Fruit fly (Drosophila melanogaster) whole organism, embryonic: ENCODE data around the gene Porin2.

Source experiments
- Adf1 ChIP-seq: fragments of 200-800 bp; sonication (Bioruptor generic); IDR thresholded peaks from 2 replicates; pipeline ENCODE4 v1.3.6; 2022; ENCODE audit warnings: missing biosample characterization, missing genetic modification characterization
- Awh ChIP-seq: fragments of 200-800 bp; sonication (Bioruptor generic); IDR thresholded peaks from 2 replicates; pipeline ENCODE4, ENCODE4 v1.3.6; 2022; ENCODE audit warnings: missing biosample characterization, missing genetic modification characterization
- B-H1 ChIP-seq: fragments of 200-800 bp; sonication (Bioruptor generic); IDR thresholded peaks from 3 replicates; pipeline ENCODE4 v1.3.6; 2022; ENCODE audit warnings: missing biosample characterization, missing genetic modification characterization
- CG10267 ChIP-seq: fragments of 200-800 bp; sonication (Bioruptor generic); optimal IDR thresholded peaks from 2 replicates; lab custom pipeline; 2018; ENCODE audit warnings: missing biosample characterization, mild to moderate bottlenecking, missing genetic modification characterization, moderate library complexity
- CG10321 ChIP-seq: fragments of 200-800 bp; sonication (Bioruptor generic); IDR thresholded peaks from 2 replicates; pipeline ENCODE4 v1.3.6; 2022; ENCODE audit warnings: missing biosample characterization, missing genetic modification characterization
- CG10543 ChIP-seq: fragments of 200-800 bp; sonication (Bioruptor generic); optimal IDR thresholded peaks from 3 replicates; lab custom pipeline; 2017; ENCODE audit warnings: missing biosample characterization, mild to moderate bottlenecking, missing genetic modification characterization, moderate library complexity
- CG11247 ChIP-seq: fragments of 200-800 bp; sonication (Bioruptor generic); IDR thresholded peaks from 2 replicates; pipeline ENCODE4 v1.3.6; 2022; ENCODE audit warnings: missing biosample characterization, missing genetic modification characterization
- CG14014 ChIP-seq: fragments of 200-800 bp; sonication (Bioruptor generic); IDR thresholded peaks from 2 replicates; pipeline ENCODE4 v1.3.6; 2022; ENCODE audit warnings: missing biosample characterization, missing genetic modification characterization
- CG14710 ChIP-seq: fragments of 200-800 bp; sonication (Bioruptor generic); optimal IDR thresholded peaks from 3 replicates; lab custom pipeline; 2019; ENCODE audit warnings: missing biosample characterization, mild to moderate bottlenecking, missing genetic modification characterization, moderate library complexity
- CG15696 ChIP-seq: fragments of 200-800 bp; sonication (Bioruptor generic); optimal IDR thresholded peaks from 2 replicates; lab custom pipeline; 2019; ENCODE audit warnings: missing biosample characterization, mild to moderate bottlenecking, missing genetic modification characterization, moderate library complexity
- CG2129 ChIP-seq: fragments of 200-800 bp; sonication (Bioruptor generic); IDR thresholded peaks from 2 replicates; pipeline ENCODE4 v1.3.6; 2022; ENCODE audit warnings: missing biosample characterization, missing genetic modification characterization; ENCODE audit not compliant: partially characterized antibody
- CG34376 ChIP-seq: fragments of 200-800 bp; sonication (Bioruptor generic); optimal IDR thresholded peaks from 2 replicates; lab custom pipeline; 2018; ENCODE audit warnings: missing biosample characterization, mild to moderate bottlenecking, missing genetic modification characterization
- CG5245 ChIP-seq: fragments of 200-800 bp; sonication (Bioruptor generic); optimal IDR thresholded peaks from 3 replicates; lab custom pipeline; 2016; ENCODE audit warnings: missing biosample characterization, missing genetic modification characterization
- CG6683 ChIP-seq: fragments of 200-800 bp; sonication (Bioruptor generic); optimal IDR thresholded peaks from 2 replicates; lab custom pipeline; 2017; ENCODE audit warnings: missing biosample characterization, mild to moderate bottlenecking, missing genetic modification characterization, missing genetic modification reagents
- CG6791 ChIP-seq: fragments of 200-800 bp; sonication (Bioruptor generic); IDR thresholded peaks from 3 replicates; pipeline ENCODE4 v1.3.6; 2022; ENCODE audit warnings: missing biosample characterization, missing genetic modification characterization; ENCODE audit not compliant: partially characterized antibody
- CG7271 ChIP-seq: fragments of 200-800 bp; sonication (Bioruptor generic); optimal IDR thresholded peaks from 2 replicates; lab custom pipeline; 2018; ENCODE audit warnings: missing biosample characterization, mild to moderate bottlenecking, missing genetic modification characterization, moderate library complexity
- CG7357 ChIP-seq: fragments of 200-800 bp; sonication (Bioruptor generic); IDR thresholded peaks from 3 replicates; pipeline ENCODE4 v1.3.6; 2022; ENCODE audit warnings: missing biosample characterization, missing genetic modification characterization
- CG8478 ChIP-seq: fragments of >200 bp; optimal IDR thresholded peaks from 2 replicates; lab custom pipeline; 2018
- CG9609 ChIP-seq: fragments of 200-800 bp; sonication (Bioruptor generic); optimal IDR thresholded peaks from 3 replicates; lab custom pipeline; 2016; ENCODE audit warnings: missing biosample characterization, missing genetic modification characterization
- Camta ChIP-seq: fragments of 200-800 bp; sonication (Bioruptor generic); optimal IDR thresholded peaks from 2 replicates; lab custom pipeline; 2016; ENCODE audit warnings: missing biosample characterization, missing genetic modification characterization
- Dip2 ChIP-seq: fragments of 200-800 bp; sonication (Bioruptor generic); IDR thresholded peaks from 2 replicates; pipeline ENCODE4 v1.3.6; 2022; ENCODE audit warnings: missing biosample characterization, missing genetic modification characterization
- Dp ChIP-seq: fragments of 200-800 bp; sonication (Bioruptor generic); optimal IDR thresholded peaks from 2 replicates; lab custom pipeline; 2018; ENCODE audit warnings: missing biosample characterization, mild to moderate bottlenecking, missing genetic modification characterization, moderate library complexity
- E2f2 ChIP-seq: fragments of 200-800 bp; sonication (Bioruptor generic); IDR thresholded peaks from 2 replicates; pipeline ENCODE4 v1.3.6; 2022; ENCODE audit warnings: missing biosample characterization, missing genetic modification characterization
- Elba2 ChIP-seq: fragments of 200-800 bp; sonication (Bioruptor generic); optimal IDR thresholded peaks from 3 replicates; lab custom pipeline; 2016; ENCODE audit warnings: missing biosample characterization, missing genetic modification characterization
- MBD-R2 ChIP-seq: fragments of 200-800 bp; sonication (Bioruptor generic); IDR thresholded peaks from 2 replicates; pipeline ENCODE4 v1.3.6; 2022; ENCODE audit warnings: missing biosample characterization, missing genetic modification characterization
- Stat92E ChIP-seq, 3 experiments: fragments of >200 bp in 2 of 3; fragments of 200-800 bp in 1 of 3; sonication (Bioruptor generic) in 1 of 3; optimal IDR thresholded peaks; 2 replicates each; lab custom pipeline; 2017 to 2019; ENCODE audit warnings: missing biosample characterization in 3 of 3, missing genetic modification characterization in 3 of 3, mild to moderate bottlenecking in 1 of 3, moderate library complexity in 1 of 3
- TFAM ChIP-seq: fragments of 200-800 bp; sonication (Bioruptor generic); optimal IDR thresholded peaks from 2 replicates; lab custom pipeline; 2017; ENCODE audit warnings: missing biosample characterization, missing genetic modification characterization, inconsistent platforms
- Taf1 ChIP-seq: fragments of 200-800 bp; sonication (Bioruptor generic); IDR thresholded peaks from 2 replicates; pipeline ENCODE4 v1.3.6; 2022; ENCODE audit warnings: missing biosample characterization, missing genetic modification characterization
- Trl ChIP-seq, 3 experiments: fragments of >200 bp in 2 of 3; fragments of 200-800 bp in 1 of 3; sonication (Bioruptor generic) in 1 of 3; optimal IDR thresholded peaks; 2 replicates in 1 of 3; 3 replicates in 2 of 3; lab custom pipeline; 2016 to 2017; ENCODE audit warnings: missing biosample characterization in 1 of 3, missing genetic modification characterization in 1 of 3
- bigmax ChIP-seq: fragments of 200-800 bp; sonication (Bioruptor generic); optimal IDR thresholded peaks from 2 replicates; lab custom pipeline; 2018; ENCODE audit warnings: missing biosample characterization, mild to moderate bottlenecking, missing genetic modification characterization
- btn ChIP-seq: fragments of 200-800 bp; sonication (Bioruptor generic); optimal IDR thresholded peaks from 2 replicates; lab custom pipeline; 2016; ENCODE audit warnings: missing biosample characterization, missing genetic modification characterization
- cas ChIP-seq: fragments of 200-800 bp; sonication (Bioruptor generic); IDR thresholded peaks from 2 replicates; pipeline ENCODE4 v1.3.6; 2022; ENCODE audit warnings: missing biosample characterization, missing genetic modification characterization
- cato ChIP-seq: fragments of 200-800 bp; sonication (Bioruptor generic); optimal IDR thresholded peaks from 2 replicates; lab custom pipeline; 2016; ENCODE audit warnings: missing biosample characterization, missing genetic modification characterization, borderline replicate concordance
- ci ChIP-seq: fragments of 200-800 bp; sonication (Bioruptor generic); IDR thresholded peaks from 3 replicates; pipeline ENCODE4 v1.3.6; 2022; ENCODE audit warnings: missing biosample characterization, missing genetic modification characterization
- dati ChIP-seq: fragments of 200-800 bp; sonication (Bioruptor generic); IDR thresholded peaks from 2 replicates; pipeline ENCODE4 v1.3.6; 2022; ENCODE audit warnings: missing biosample characterization, missing genetic modification characterization
- exex ChIP-seq: fragments of 200-800 bp; sonication (Bioruptor generic); optimal IDR thresholded peaks from 4 replicates; lab custom pipeline; 2018; ENCODE audit warnings: missing biosample characterization, mild to moderate bottlenecking, missing genetic modification characterization, moderate library complexity
- gsb ChIP-seq: fragments of 200-800 bp; sonication (Bioruptor generic); IDR thresholded peaks from 2 replicates; pipeline ENCODE4 v1.3.6; 2022; ENCODE audit warnings: missing biosample characterization, missing genetic modification characterization
- gsb-n ChIP-seq: fragments of 200-800 bp; sonication (Bioruptor generic); optimal IDR thresholded peaks from 3 replicates; lab custom pipeline; 2018; ENCODE audit warnings: missing biosample characterization, mild to moderate bottlenecking, missing genetic modification characterization
- hkb ChIP-seq, 2 experiments: fragments of 200-800 bp in 1 of 2; fragments of >200 bp in 1 of 2; sonication (Bioruptor generic) in 1 of 2; IDR thresholded peaks in 1 of 2; optimal IDR thresholded peaks in 1 of 2; 2 replicates each; pipeline versions ENCODE4 v1.3.6 to Lab custom; 2017 to 2022; ENCODE audit warnings: missing biosample characterization in 1 of 2, missing genetic modification characterization in 1 of 2
- hth ChIP-seq: fragments of >200 bp; optimal IDR thresholded peaks from 2 replicates; lab custom pipeline; 2017; ENCODE audit warnings: inconsistent platforms
- klu ChIP-seq: fragments of 200-800 bp; sonication (Bioruptor generic); IDR thresholded peaks from 2 replicates; pipeline ENCODE4 v1.3.6; 2022; ENCODE audit warnings: missing biosample characterization, missing genetic modification characterization
- lilli ChIP-seq: fragments of 200-800 bp; sonication (Bioruptor generic); optimal IDR thresholded peaks from 3 replicates; lab custom pipeline; 2016; ENCODE audit warnings: missing biosample characterization, missing genetic modification characterization
- otp ChIP-seq: fragments of 200-800 bp; sonication (Bioruptor generic); IDR thresholded peaks from 3 replicates; pipeline ENCODE4, ENCODE4 v1.3.6; 2022; ENCODE audit warnings: missing biosample characterization, missing genetic modification characterization
- phol ChIP-seq: fragments of 200-800 bp; sonication (Bioruptor generic); optimal IDR thresholded peaks from 3 replicates; lab custom pipeline; 2018; ENCODE audit warnings: missing biosample characterization, mild to moderate bottlenecking, missing genetic modification characterization, moderate library complexity
- psq ChIP-seq: fragments of 200-800 bp; sonication (Bioruptor generic); optimal IDR thresholded peaks from 2 replicates; lab custom pipeline; 2017; ENCODE audit warnings: missing biosample characterization, missing genetic modification characterization
- scrt ChIP-seq: fragments of 200-800 bp; sonication (Bioruptor generic); optimal IDR thresholded peaks from 2 replicates; lab custom pipeline; 2018; ENCODE audit warnings: missing biosample characterization, mild to moderate bottlenecking, missing genetic modification characterization, moderate library complexity
- sim ChIP-seq: fragments of 200-800 bp; sonication (Bioruptor generic); IDR thresholded peaks from 2 replicates; pipeline ENCODE4 v1.3.6; 2022; ENCODE audit warnings: missing biosample characterization, missing genetic modification characterization
- sr ChIP-seq: fragments of 200-800 bp; sonication (Bioruptor generic); IDR thresholded peaks from 3 replicates; pipeline ENCODE4 v1.3.6; 2022; ENCODE audit warnings: missing biosample characterization, missing genetic modification characterization
- tll ChIP-seq, 2 experiments: fragments of 200-800 bp in 1 of 2; fragments of >200 bp in 1 of 2; sonication (Bioruptor generic) in 1 of 2; optimal IDR thresholded peaks; 2 replicates each; lab custom pipeline; 2017 to 2019; ENCODE audit warnings: missing biosample characterization in 2 of 2, missing genetic modification characterization in 2 of 2, mild to moderate bottlenecking in 1 of 2, moderate library complexity in 1 of 2
- usp ChIP-seq: fragments of >200 bp; optimal IDR thresholded peaks from 2 replicates; lab custom pipeline; 2017; ENCODE audit warnings: missing biosample characterization, missing genetic modification characterization
- wdn ChIP-seq: fragments of 200-800 bp; sonication (Bioruptor generic); IDR thresholded peaks from 2 replicates; pipeline ENCODE4 v1.3.6; 2022; ENCODE audit warnings: missing biosample characterization, missing genetic modification characterization
- z ChIP-seq: fragments of 200-800 bp; sonication (Bioruptor generic); IDR thresholded peaks from 3 replicates; pipeline ENCODE4 v1.3.6; 2022; ENCODE audit warnings: missing biosample characterization, missing genetic modification characterization

The Porin2 gene

dm6 chr2L:10842326-10842725 lies 4.5 kb downstream of the Porin2 start, which contains the start of gene CG6700 (continued):
- TF ChIP-seq MBD-R2 (no peak), otp (GFP tag; lab: Robert Waterston, UW) (no peak), cas (GFP tag; lab: Robert Waterston, UW) (no peak), sr (GFP tag; lab: Robert Waterston, UW) (no peak), CG6791 (GFP tag; lab: Robert Waterston, UW) (no peak), CG34376 (GFP tag; lab: Kevin White, UChicago) (peak; percentile 55), usp (GFP tag; lab: Kevin White, UChicago) (no peak), CG7271 (no peak), CG2129 (no peak), CG11247 (no peak), hth (lab: Kevin White, UChicago) (no peak), lilli (GFP tag; lab: Kevin White, UChicago) (no peak), CG15696 (tag; lab: Kevin White, UChicago) (no peak), Awh (GFP tag; lab: Robert Waterston, UW) (no peak), wdn (no peak), Trl (optimal IDR thresholded peaks at IDR 0.05; lab: Kevin White, UChicago) (no peak), Trl (GFP tag; optimal IDR thresholded peaks at IDR 0.05; lab: Kevin White, UChicago) (no peak), CG14710 (tag; lab: Kevin White, UChicago) (no peak), CG10267 (peak; percentile 32), dati (GFP tag; lab: Robert Waterston, UW) (no peak), CG7357 (GFP tag; lab: Robert Waterston, UW) (no peak), hkb (optimal IDR thresholded peaks at IDR 0.05; lab: Kevin White, UChicago) (no peak), hkb (GFP tag; IDR thresholded peaks at IDR 0.05; lab: Robert Waterston, UW) (0 out of 2 replicates have a peak, but pooled peaks have one; percentile 17), CG10321 (no peak), CG14014 (no peak), Elba2 (no peak), Camta (GFP tag; lab: Kevin White, UChicago) (no peak), klu (no peak), scrt (GFP tag; lab: Kevin White, UChicago) (peak; percentile 21), Dp (GFP tag; lab: Kevin White, UChicago) (peak; percentile 92), gsb (GFP tag; lab: Robert Waterston, UW) (no peak), E2f2 (GFP tag; lab: Robert Waterston, UW) (peak; percentile 91), ci (GFP tag; lab: Robert Waterston, UW) (no peak), Stat92E (GFP tag; optimal IDR thresholded peaks at IDR 0.05; lab: Kevin White, UChicago) (no peak), CG6683 (GFP tag; lab: Kevin White, UChicago) (no peak), CG8478 (lab: Kevin White, UChicago) (no peak), TFAM (GFP tag; lab: Kevin White, UChicago) (no peak), gsb-n (tag; lab: Kevin White, UChicago) (no peak), Taf1 (GFP tag; lab: Robert Waterston, UW) (no peak), psq (GFP tag; lab: Kevin White, UChicago) (peak; percentile 11), Dip2 (GFP tag; lab: Robert Waterston, UW) (no peak), tll (GFP tag; optimal IDR thresholded peaks at IDR 0.05; lab: Kevin White, UChicago) (no peak), B-H1 (no peak), exex (no peak), btn (GFP tag; lab: Kevin White, UChicago) (no peak), Adf1 (no peak), z (no peak), phol (tag; lab: Kevin White, UChicago) (peak; percentile 98), CG9609 (GFP tag; lab: Kevin White, UChicago) (no peak), bigmax (no peak), cato (GFP tag; lab: Kevin White, UChicago) (no peak), sim (GFP tag; lab: Robert Waterston, UW) (no peak), CG10543 (GFP tag; lab: Kevin White, UChicago) (no peak), CG5245 (GFP tag; lab: Kevin White, UChicago) (no peak)
